Worm (Caenorhabditis elegans) whole organism, mixed stage, embryonic: ENCODE data around the gene acr-20.

Experiments
- elt-3 ChIP-seq: fragments of 150-350 bp; optimal IDR thresholded peaks from 2 replicates; lab custom pipeline; 2014; ENCODE audit warnings: missing biosample characterization, missing genetic modification characterization
- mep-1 ChIP-seq: fragments of 150-350 bp; optimal IDR thresholded peaks from 2 replicates; lab custom pipeline; 2017; ENCODE audit warnings: missing biosample characterization, missing genetic modification reagents, missing genetic modification characterization, inconsistent platforms
- nhr-237 ChIP-seq: fragments of 150-350 bp; optimal IDR thresholded peaks from 2 replicates; lab custom pipeline; 2014; ENCODE audit warnings: missing biosample characterization, missing genetic modification characterization

- TF ChIP-seq elt-3 (tag; lab: Kevin White, UChicago) (no peak), mep-1 (tag; lab: Kevin White, UChicago) (no peak), nhr-237 (tag; lab: Kevin White, UChicago) (no peak)
These were observed 36.0 kb upstream of the acr-20 start for ce11 chrII:14413709-14414108.
